Fruit fly (Drosophila melanogaster): ENCODE results near the gene CG43736.
A peak's percentile ranks its signal among the peaks of the same experiment; 100 is the strongest.

CG43736 gene

DNA sequence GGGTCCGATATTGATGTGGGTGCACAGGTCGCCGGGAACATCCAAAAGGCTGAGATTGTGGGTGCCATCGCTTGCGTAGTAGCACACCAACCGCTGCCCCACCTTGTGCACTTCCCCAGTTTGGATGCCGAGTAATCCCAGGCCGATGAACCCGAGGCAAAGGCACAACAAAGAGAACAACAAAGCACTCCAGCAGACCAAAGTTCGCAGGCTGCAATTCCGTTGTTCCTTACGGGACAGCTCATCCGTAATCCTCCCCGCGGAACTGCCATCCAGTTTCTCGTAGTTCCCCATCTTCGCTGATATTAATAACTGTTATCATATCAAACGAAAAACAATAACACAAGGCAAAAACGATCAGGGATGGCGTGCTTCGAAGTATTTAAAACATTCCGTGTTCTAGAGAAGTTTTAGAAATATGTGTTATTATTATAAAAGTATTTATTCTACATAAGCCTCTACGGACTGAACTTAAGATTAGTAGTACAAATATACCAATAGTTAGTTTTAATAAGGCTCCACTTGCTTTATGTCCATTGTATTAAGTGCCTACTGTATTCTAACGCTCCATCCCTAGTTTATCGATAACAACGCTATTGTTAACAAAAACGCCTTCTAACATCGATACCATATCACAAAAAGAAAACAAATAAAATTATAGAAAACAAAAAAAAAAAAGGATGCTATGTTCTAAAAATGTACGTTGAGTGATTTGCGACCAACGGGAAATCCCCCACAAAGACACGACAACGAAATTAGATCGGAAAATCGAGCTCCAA, 14.3 kb upstream of the CG43736 start, which contains the start of the genes Cht11 and CG4558 (continued):
- TF ChIP-seq Dfd (GFP tag; optimal IDR thresholded peaks at IDR 0.05) = no peak
- peak; percentile 15 for TF ChIP-seq CG12071 (GFP tag; optimal IDR thresholded peaks at IDR 0.05)
- peak; percentile 75 for TF ChIP-seq CG7357 (GFP tag; IDR thresholded peaks at IDR 0.05)
- peak; percentile 74 for TF ChIP-seq lbe (GFP tag; optimal IDR thresholded peaks at IDR 0.05)
- peak; percentile 64 for TF ChIP-seq Spps (tag; optimal IDR thresholded peaks at IDR 0.05)
- peak; percentile 84 for TF ChIP-seq CG17359 (tag; optimal IDR thresholded peaks at IDR 0.05)
- peak; percentile 62 for TF ChIP-seq CG6254 (GFP tag; optimal IDR thresholded peaks at IDR 0.05)
- no peak for TF ChIP-seq NC2α (GFP tag; optimal IDR thresholded peaks at IDR 0.05)
- TF ChIP-seq CG12155 (GFP tag; optimal IDR thresholded peaks at IDR 0.05) = peak; percentile 80
- no peak for TF ChIP-seq ac (GFP tag; optimal IDR thresholded peaks at IDR 0.05)
- TF ChIP-seq sens (GFP tag) = peak; percentile 93
- no peak for TF ChIP-seq maf-S (GFP tag; optimal IDR thresholded peaks at IDR 0.05)
- TF ChIP-seq stc (GFP tag; IDR thresholded peaks at IDR 0.05) = peak; percentile 79
- peak; percentile 26 for TF ChIP-seq CG10274 (GFP tag; optimal IDR thresholded peaks at IDR 0.05)
- no peak for TF ChIP-seq Hr78 (GFP tag; optimal IDR thresholded peaks at IDR 0.05)
- TF ChIP-seq CG4328 (GFP tag; optimal IDR thresholded peaks at IDR 0.05) = peak; percentile 68
- peak; percentile 47 for TF ChIP-seq twi (tag; optimal IDR thresholded peaks at IDR 0.05)
- TF ChIP-seq CG13123 (GFP tag; optimal IDR thresholded peaks at IDR 0.05) = peak; percentile 69

- TF ChIP-seq CG8359 (GFP tag; optimal IDR thresholded peaks at IDR 0.05; ENCODE audit: borderline replicate concordance) = peak; percentile 64
- TF ChIP-seq eve (GFP tag; optimal IDR thresholded peaks at IDR 0.05) = no peak
- TF ChIP-seq Side (GFP tag; optimal IDR thresholded peaks at IDR 0.05) = peak; percentile 93
- peak; percentile 89 for TF ChIP-seq Dbx (GFP tag; IDR thresholded peaks at IDR 0.05)
- TF ChIP-seq Hmx (GFP tag; optimal IDR thresholded peaks at IDR 0.05) = peak; percentile 74
- TF ChIP-seq Max (GFP tag; optimal IDR thresholded peaks at IDR 0.05) = peak; percentile 90
- peak; percentile 90 for TF ChIP-seq Ssrp (tag; optimal IDR thresholded peaks at IDR 0.05)
- peak; percentile 81 for TF ChIP-seq Optix (GFP tag; IDR thresholded peaks at IDR 0.05)
- peak; percentile 91 for TF ChIP-seq CG17359 (tag; optimal IDR thresholded peaks at IDR 0.05)
- peak; percentile 74 for TF ChIP-seq CG11085 (GFP tag; IDR thresholded peaks at IDR 0.05)
- peak; percentile 91 for TF ChIP-seq ci (GFP tag; IDR thresholded peaks at IDR 0.05)
- peak; percentile 82 for TF ChIP-seq sima (GFP tag; optimal IDR thresholded peaks at IDR 0.05)
- peak; percentile 33; the same call in 1 of the 2 replicates for TF ChIP-seq CG43689 (GFP tag; IDR thresholded peaks at IDR 0.05)
- TF ChIP-seq mld (GFP tag; IDR thresholded peaks at IDR 0.05; ENCODE audit: partially characterized antibody) = no peak
- TF ChIP-seq unpg (GFP tag; optimal IDR thresholded peaks at IDR 0.05) = peak; percentile 91
- TF ChIP-seq HmgD (GFP tag; optimal IDR thresholded peaks at IDR 0.05) = peak; percentile 84
- peak; percentile 67 for TF ChIP-seq CG8765 (GFP tag; IDR thresholded peaks at IDR 0.05)
- TF ChIP-seq amos (GFP tag; IDR thresholded peaks at IDR 0.05; ENCODE audit: partially characterized antibody) = no peak; the same call in 1 of the 2 replicates
- peak; percentile 90 for TF ChIP-seq CG17328 (GFP tag; IDR thresholded peaks at IDR 0.05)
- no peak for TF ChIP-seq nerfin-2 (GFP tag; IDR thresholded peaks at IDR 0.05; ENCODE audit: partially characterized antibody)
- TF ChIP-seq CG10462 (GFP tag; optimal IDR thresholded peaks at IDR 0.05) = peak; percentile 71
- peak; percentile 80 for TF ChIP-seq stc (GFP tag; IDR thresholded peaks at IDR 0.05)
- no peak; the same call in 1 of the 2 replicates for TF ChIP-seq GATAe (GFP tag; conservative IDR thresholded peaks at IDR 0.05)
- peak; percentile 77 for TF ChIP-seq CG17912 (GFP tag; optimal IDR thresholded peaks at IDR 0.05)
- TF ChIP-seq CG6175 (GFP tag; IDR thresholded peaks at IDR 0.05) = peak; percentile 79; the same call in 2 of the 3 replicates
- TF ChIP-seq CG6813 (GFP tag; optimal IDR thresholded peaks at IDR 0.05) = peak; percentile 77
- peak; percentile 91 for TF ChIP-seq CG14710 (tag; optimal IDR thresholded peaks at IDR 0.05)
- TF ChIP-seq sens-2 (GFP tag; IDR thresholded peaks at IDR 0.05) = peak; percentile 69
- peak; percentile 85 for TF ChIP-seq CG1602 (GFP tag; optimal IDR thresholded peaks at IDR 0.05)
- peak; percentile 95 for TF ChIP-seq CG12769 (tag; optimal IDR thresholded peaks at IDR 0.05)
- peak; percentile 80 for TF ChIP-seq ap (GFP tag; IDR thresholded peaks at IDR 0.05)
- 0 out of 3 replicates have a peak, but pooled peaks have one; percentile 49 for TF ChIP-seq CG6791 (GFP tag; IDR thresholded peaks at IDR 0.05; ENCODE audit: partially characterized antibody)
Observed at dm6 chrX:6852574-6852973, 11.1 kb upstream of the CG43736 start.

Measured in whole organism, embryonic.